Worm (Caenorhabditis elegans): ENCODE measurements around the gene F54A3.5.

- TF ChIP-seq ref-1 (GFP tag; conservative IDR thresholded peaks at IDR 0.05) (no peak), flt-1 (GFP tag; IDR thresholded peaks at IDR 0.05) (no peak), cog-1 (tag; optimal IDR thresholded peaks at IDR 0.05) (no peak), T22C8.4 (GFP tag; IDR thresholded peaks at IDR 0.05) (no peak), ztf-23 (GFP tag; IDR thresholded peaks at IDR 0.05) (no peak), klf-2 (GFP tag; conservative IDR thresholded peaks at IDR 0.05) (no peak), tab-1 (GFP tag; IDR thresholded peaks at IDR 0.05) (no peak), med-1 (GFP tag; optimal IDR thresholded peaks at IDR 0.05; ENCODE audit: insufficient read depth) (no peak)
Measured at ce11 chrII:2190522-2190921, 35.0 kb downstream of the F54A3.5 start.
